Fruit fly (Drosophila melanogaster) whole organism, wandering third instar larva: ENCODE results near the gene slp2.

Source experiments
- Abd-B ChIP-seq: fragments of >200 bp; optimal IDR thresholded peaks from 2 replicates; lab custom pipeline; 2017; ENCODE audit warnings: missing biosample characterization, missing genetic modification characterization
- CG32264 ChIP-seq: fragments of 200-800 bp; sonication (Bioruptor generic); optimal IDR thresholded peaks from 2 replicates; lab custom pipeline; 2016; ENCODE audit warnings: missing biosample characterization, missing genetic modification characterization
- CG9705 ChIP-seq: fragments of 200-800 bp; sonication (Bioruptor generic); optimal IDR thresholded peaks from 2 replicates; lab custom pipeline; 2018; ENCODE audit warnings: missing biosample characterization, mild to moderate bottlenecking, missing genetic modification characterization
- CrebA ChIP-seq: fragments of 200-800 bp; sonication (Bioruptor generic); optimal IDR thresholded peaks from 2 replicates; lab custom pipeline; 2016; ENCODE audit warnings: missing biosample characterization, mild to moderate bottlenecking, missing genetic modification characterization, borderline replicate concordance
- Dfd ChIP-seq: fragments of >200 bp; optimal IDR thresholded peaks from 2 replicates; lab custom pipeline; 2017; ENCODE audit warnings: missing biosample characterization, missing genetic modification characterization
- Dif ChIP-seq: fragments of 200-275, 200-300 bp; sonication (Bioruptor generic); optimal IDR thresholded peaks from 2 replicates; lab custom pipeline; 2018; ENCODE audit warnings: missing biosample characterization, missing genetic modification characterization; ENCODE audit not compliant: partially characterized antibody
- GATAd ChIP-seq: sonication (Bioruptor generic); optimal IDR thresholded peaks from 2 replicates; lab custom pipeline; 2016; ENCODE audit warnings: missing biosample characterization, missing genetic modification characterization
- HLH106 ChIP-seq: fragments of 200-800 bp; optimal IDR thresholded peaks from 3 replicates; lab custom pipeline; 2019; ENCODE audit warnings: missing biosample characterization, mild to moderate bottlenecking, missing genetic modification characterization, moderate library complexity
- Hr78 ChIP-seq: fragments of >200 bp; optimal IDR thresholded peaks from 2 replicates; lab custom pipeline; 2017; ENCODE audit warnings: missing biosample characterization, missing genetic modification characterization
- Hr83 ChIP-seq: fragments of 200-300 bp; sonication (Bioruptor generic); optimal IDR thresholded peaks from 2 replicates; lab custom pipeline; 2016; ENCODE audit warnings: missing biosample characterization, mild to moderate bottlenecking, missing genetic modification characterization, moderate library complexity; ENCODE audit not compliant: poor library complexity, severe bottlenecking
- Jra ChIP-seq: sonication (Bioruptor generic); optimal IDR thresholded peaks from 2 replicates; lab custom pipeline; 2016; ENCODE audit warnings: missing biosample characterization, missing genetic modification characterization
- Mio ChIP-seq: sonication (Bioruptor generic); optimal IDR thresholded peaks from 2 replicates; lab custom pipeline; 2016; ENCODE audit warnings: missing biosample characterization, missing genetic modification characterization
- Myc ChIP-seq: fragments of >200 bp; optimal IDR thresholded peaks from 2 replicates; lab custom pipeline; 2017
- N ChIP-seq: fragments of >200 bp; optimal IDR thresholded peaks from 2 replicates; lab custom pipeline; 2018; ENCODE audit warnings: missing biosample characterization, missing external identifiers, missing genetic modification characterization
- OdsH ChIP-seq: fragments of 200-800 bp; sonication (Bioruptor generic); optimal IDR thresholded peaks from 2 replicates; lab custom pipeline; 2016; ENCODE audit warnings: missing biosample characterization, mild to moderate bottlenecking, missing genetic modification characterization
- Rel ChIP-seq, 2 experiments: fragments of 200-800 bp; sonication (Bioruptor generic) in 1 of 2; optimal IDR thresholded peaks; 2 replicates in 1 of 2; 3 replicates in 1 of 2; lab custom pipeline; 2016 to 2019; ENCODE audit warnings: mild to moderate bottlenecking in 2 of 2, missing biosample characterization in 2 of 2, missing genetic modification characterization in 2 of 2, moderate library complexity in 1 of 2
- Vsx2 ChIP-seq: fragments of 200-300, 225-300 bp; sonication (Bioruptor generic); optimal IDR thresholded peaks from 2 replicates; lab custom pipeline; 2018; ENCODE audit warnings: missing biosample characterization, missing genetic modification characterization; ENCODE audit not compliant: partially characterized antibody
- br ChIP-seq: fragments of 200-800 bp; sonication (Bioruptor generic); optimal IDR thresholded peaks from 2 replicates; lab custom pipeline; 2016; ENCODE audit warnings: missing biosample characterization, missing genetic modification characterization
- brk ChIP-seq: fragments of 200-800 bp; sonication (Bioruptor generic); optimal IDR thresholded peaks from 2 replicates; lab custom pipeline; 2016; ENCODE audit warnings: missing biosample characterization, mild to moderate bottlenecking, missing genetic modification characterization
- dl ChIP-seq, 2 experiments: fragments of 175-275, 200-275 bp in 1 of 2; fragments of 200-275 bp in 1 of 2; sonication (Bioruptor generic); optimal IDR thresholded peaks; lab custom pipeline; 2018; ENCODE audit warnings: mild to moderate bottlenecking in 2 of 2, missing biosample characterization in 2 of 2, missing genetic modification characterization in 2 of 2, moderate library complexity in 2 of 2; ENCODE audit not compliant: partially characterized antibody in 2 of 2, insufficient read depth in 1 of 2
- dmrt93B ChIP-seq: fragments of 200-800 bp; sonication (Bioruptor generic); optimal IDR thresholded peaks from 2 replicates; lab custom pipeline; 2018; ENCODE audit warnings: missing biosample characterization, mild to moderate bottlenecking, missing genetic modification characterization
- dsf ChIP-seq: sonication (Bioruptor generic); optimal IDR thresholded peaks from 2 replicates; lab custom pipeline; 2016; ENCODE audit warnings: missing biosample characterization, missing genetic modification characterization, borderline replicate concordance
- ey ChIP-seq: fragments of 200-800 bp; sonication (Bioruptor generic); optimal IDR thresholded peaks from 2 replicates; lab custom pipeline; 2016; ENCODE audit warnings: missing biosample characterization, missing genetic modification characterization
- foxo ChIP-seq, 2 experiments: fragments of 200-800 bp; sonication (Bioruptor generic); optimal IDR thresholded peaks; 2 replicates in 1 of 2; 3 replicates in 1 of 2; lab custom pipeline; 2016 to 2017; ENCODE audit warnings: missing biosample characterization in 2 of 2, missing genetic modification characterization in 2 of 2
- fru ChIP-seq: fragments of 200-800 bp; sonication (Bioruptor generic); optimal IDR thresholded peaks from 3 replicates; lab custom pipeline; 2016; ENCODE audit warnings: missing biosample characterization, mild to moderate bottlenecking, missing genetic modification characterization
- h ChIP-seq: fragments of 200-800 bp; sonication (Bioruptor generic); optimal IDR thresholded peaks from 3 replicates; lab custom pipeline; 2016; ENCODE audit warnings: missing biosample characterization, mild to moderate bottlenecking, missing genetic modification characterization
- jim ChIP-seq: fragments of 175-275, 200-325 bp; sonication (Bioruptor generic); optimal IDR thresholded peaks from 2 replicates; lab custom pipeline; 2016; ENCODE audit warnings: missing biosample characterization, mild to moderate bottlenecking, missing genetic modification characterization
- lola ChIP-seq: fragments of >200 bp; optimal IDR thresholded peaks from 2 replicates; lab custom pipeline; 2017; ENCODE audit warnings: missing biosample characterization, missing genetic modification characterization
- pan ChIP-seq: fragments of >200 bp; optimal IDR thresholded peaks from 2 replicates; lab custom pipeline; 2017
- psq ChIP-seq: fragments of 200-800 bp; sonication (Bioruptor generic); optimal IDR thresholded peaks from 3 replicates; lab custom pipeline; 2017; ENCODE audit warnings: missing biosample characterization, mild to moderate bottlenecking, missing genetic modification characterization, moderate library complexity
- rgr ChIP-seq: fragments of 200-800 bp; sonication (Bioruptor generic); optimal IDR thresholded peaks from 3 replicates; lab custom pipeline; 2016; ENCODE audit warnings: missing biosample characterization, mild to moderate bottlenecking, missing genetic modification characterization
- sage ChIP-seq: fragments of 200-800 bp; sonication (Bioruptor generic); optimal IDR thresholded peaks from 2 replicates; lab custom pipeline; 2016; ENCODE audit warnings: missing biosample characterization, mild to moderate bottlenecking, missing genetic modification characterization
- sv ChIP-seq: fragments of 200-800 bp; sonication (Bioruptor generic); optimal IDR thresholded peaks from 3 replicates; lab custom pipeline; 2016; ENCODE audit warnings: missing biosample characterization, missing genetic modification characterization
- tai ChIP-seq: sonication (Bioruptor generic); optimal IDR thresholded peaks from 2 replicates; lab custom pipeline; 2016; ENCODE audit warnings: missing biosample characterization, missing genetic modification characterization
- usp ChIP-seq: fragments of >200 bp; optimal IDR thresholded peaks from 2 replicates; lab custom pipeline; 2017; ENCODE audit warnings: missing biosample characterization, missing genetic modification characterization

slp2 gene

dm6 chr2L:3825413-3825812, 11.2 kb upstream of the slp2 start, which contains the start of gene slp1:
slp1 (plus strand) TSS chr2L:3825675.
- TF ChIP-seq Myc (lab: Kevin White, UChicago) = no peak
- TF ChIP-seq Rel (GFP tag; optimal IDR thresholded peaks at IDR 0.05; lab: Kevin White, UChicago) = no peak
- no peak for TF ChIP-seq Rel (tag; optimal IDR thresholded peaks at IDR 0.05; lab: Kevin White, UChicago)
- TF ChIP-seq sv (GFP tag; lab: Kevin White, UChicago) = no peak
- TF ChIP-seq Mio (GFP tag; lab: Kevin White, UChicago) = no peak
- TF ChIP-seq Abd-B (GFP tag; lab: Kevin White, UChicago) = no peak
- no peak for TF ChIP-seq dmrt93B (GFP tag; lab: Kevin White, UChicago)
- TF ChIP-seq CrebA (GFP tag; lab: Kevin White, UChicago) = no peak
- TF ChIP-seq br (GFP tag; lab: Kevin White, UChicago) = no peak
- no peak for TF ChIP-seq sage (GFP tag; lab: Kevin White, UChicago)
- TF ChIP-seq N (GFP tag; lab: Kevin White, UChicago) = no peak
- no peak for TF ChIP-seq tai (GFP tag; lab: Kevin White, UChicago)
- no peak for TF ChIP-seq dl (GFP tag; optimal IDR thresholded peaks at IDR 0.05; lab: Kevin White, UChicago; ENCODE audit: insufficient read depth in 1 of 2, partially characterized antibody in 2 of 2)
- no peak for TF ChIP-seq Hr83
- no peak for TF ChIP-seq brk (GFP tag; lab: Kevin White, UChicago)

dm6 chr2L:3827406-3828133, 9.1 kb upstream of the slp2 start:
- no peak for TF ChIP-seq Vsx2 (GFP tag; lab: Kevin White, UChicago)
- peak; percentile 50 for TF ChIP-seq sv (GFP tag; lab: Kevin White, UChicago)

dm6 chr2L:3829220-3829619, 7.4 kb upstream of the slp2 start:
- TF ChIP-seq Hr78 (GFP tag; lab: Kevin White, UChicago) (no peak), Myc (lab: Kevin White, UChicago) (no peak), sage (GFP tag; lab: Kevin White, UChicago) (no peak)

dm6 chr2L:3831694-3832093, 4.9 kb upstream of the slp2 start:
- TF ChIP-seq foxo (GFP tag; optimal IDR thresholded peaks at IDR 0.05; lab: Kevin White, UChicago) (no peak), brk (GFP tag; lab: Kevin White, UChicago) (no peak), br (GFP tag; lab: Kevin White, UChicago) (no peak), Abd-B (GFP tag; lab: Kevin White, UChicago) (no peak), Myc (lab: Kevin White, UChicago) (no peak), sv (GFP tag; lab: Kevin White, UChicago) (no peak), HLH106 (tag; lab: Kevin White, UChicago) (no peak), N (GFP tag; lab: Kevin White, UChicago) (no peak), ey (GFP tag; lab: Kevin White, UChicago) (no peak)

- TF ChIP-seq Rel (GFP tag; optimal IDR thresholded peaks at IDR 0.05; lab: Kevin White, UChicago) (no peak), Rel (tag; optimal IDR thresholded peaks at IDR 0.05; lab: Kevin White, UChicago) (no peak), h (GFP tag; lab: Kevin White, UChicago) (peak; percentile 78), br (GFP tag; lab: Kevin White, UChicago) (peak; percentile 67), CG9705 (no peak), Vsx2 (GFP tag; lab: Kevin White, UChicago) (no peak), CG32264 (peak; percentile 21), Dfd (no peak), Myc (lab: Kevin White, UChicago) (no peak), OdsH (GFP tag; lab: Kevin White, UChicago) (peak; percentile 67), lola (GFP tag; lab: Kevin White, UChicago) (no peak), rgr (GFP tag; lab: Kevin White, UChicago) (peak; percentile 71), foxo (GFP tag; optimal IDR thresholded peaks at IDR 0.05; lab: Kevin White, UChicago) (peak in 1 of 2 experiments; percentile 79), Dif (no peak), sv (GFP tag; lab: Kevin White, UChicago) (peak; percentile 96), N (GFP tag; lab: Kevin White, UChicago) (no peak), pan (lab: Kevin White, UChicago) (no peak), jim (no peak), ey (GFP tag; lab: Kevin White, UChicago) (peak; percentile 73), GATAd (GFP tag; lab: Kevin White, UChicago) (no peak), CrebA (GFP tag; lab: Kevin White, UChicago) (no peak), dmrt93B (GFP tag; lab: Kevin White, UChicago) (peak; percentile 41), HLH106 (tag; lab: Kevin White, UChicago) (peak; percentile 69), dsf (GFP tag; lab: Kevin White, UChicago) (no peak), brk (GFP tag; lab: Kevin White, UChicago) (peak; percentile 30), tai (GFP tag; lab: Kevin White, UChicago) (no peak), fru (GFP tag; lab: Kevin White, UChicago) (peak; percentile 72), Jra (GFP tag; lab: Kevin White, UChicago) (peak; percentile 2), Hr83 (no peak), psq (no peak), usp (GFP tag; lab: Kevin White, UChicago) (no peak), Abd-B (GFP tag; lab: Kevin White, UChicago) (no peak), sage (GFP tag; lab: Kevin White, UChicago) (no peak), Hr78 (GFP tag; lab: Kevin White, UChicago) (no peak)
Observed at dm6 chr2L:3832249-3832675, 4.4 kb upstream of the slp2 start.
